Fruit fly (Drosophila melanogaster): Measurements from ENCODE around the gene CG8281.

DNA sequence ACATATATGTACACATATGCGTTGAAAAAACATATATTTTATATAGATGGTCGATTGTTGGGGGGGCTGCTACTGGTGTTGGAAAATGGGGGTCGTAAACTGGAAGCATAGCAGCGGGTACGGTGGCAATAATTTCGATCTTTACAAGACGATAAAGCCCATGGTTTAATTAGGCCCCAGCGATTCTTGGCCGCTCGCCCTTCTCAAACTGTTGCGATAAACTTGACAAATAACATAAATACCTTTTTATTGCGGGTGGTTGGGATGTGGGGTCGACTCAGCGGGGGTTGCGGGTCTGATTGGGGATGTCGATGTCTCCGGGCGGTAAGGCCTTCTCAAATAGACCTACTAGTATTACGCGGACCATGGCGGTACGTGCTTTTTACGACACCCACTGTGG is 26.4 kb downstream of the CG8281 start:
- TF ChIP-seq CG8478 (optimal IDR thresholded peaks at IDR 0.05) (no peak), CTCF (optimal IDR thresholded peaks at IDR 0.05) (no peak)
